Fruit fly (Drosophila melanogaster): Measurements from ENCODE around the gene Msp300.

The Msp300 gene

dm6 chr2L:5147188-5147855 is 46.6 kb downstream of the Msp300 start (continued):
- TF ChIP-seq CG7987 (GFP tag; optimal IDR thresholded peaks at IDR 0.05): no peak
- TF ChIP-seq Vsx1 (GFP tag; optimal IDR thresholded peaks at IDR 0.05): no peak
- TF ChIP-seq CG5953 (GFP tag; IDR thresholded peaks at IDR 0.05): no peak
- TF ChIP-seq org-1 (GFP tag; optimal IDR thresholded peaks at IDR 0.05): no peak
- no peak for TF ChIP-seq CG12942 (GFP tag; optimal IDR thresholded peaks at IDR 0.05)
- no peak for TF ChIP-seq CG8944 (GFP tag; optimal IDR thresholded peaks at IDR 0.05)
- TF ChIP-seq Deaf1 (tag; optimal IDR thresholded peaks at IDR 0.05): no peak
- TF ChIP-seq CG8290 (GFP tag; optimal IDR thresholded peaks at IDR 0.05): no peak
- no peak for TF ChIP-seq CG8290 (tag; optimal IDR thresholded peaks at IDR 0.05)
- TF ChIP-seq rib (GFP tag; IDR thresholded peaks at IDR 0.05): peak; percentile 54; the same call in 1 of the 2 replicates
- TF ChIP-seq CG15696 (tag; optimal IDR thresholded peaks at IDR 0.05): no peak
- no peak for TF ChIP-seq CG9797 (GFP tag; optimal IDR thresholded peaks at IDR 0.05)
- TF ChIP-seq fd96Cb (tag; optimal IDR thresholded peaks at IDR 0.05): no peak
- no peak for TF ChIP-seq CG6683 (GFP tag; optimal IDR thresholded peaks at IDR 0.05)
- no peak for TF ChIP-seq dpn (GFP tag; optimal IDR thresholded peaks at IDR 0.05)
- no peak for TF ChIP-seq Hsf (GFP tag; optimal IDR thresholded peaks at IDR 0.05)
- 0 out of 2 replicates have a peak, but pooled peaks have one; percentile 7 for TF ChIP-seq Rx (GFP tag; IDR thresholded peaks at IDR 0.05)
- no peak for TF ChIP-seq CG4328 (GFP tag; optimal IDR thresholded peaks at IDR 0.05)
- no peak for TF ChIP-seq pan (optimal IDR thresholded peaks at IDR 0.05)
- peak in 1 of 2 experiments; percentile 69 for TF ChIP-seq pan (GFP tag; optimal IDR thresholded peaks at IDR 0.05 in 1 of 2, IDR thresholded peaks at IDR 0.05 in 1 of 2)
- TF ChIP-seq Aef1 (GFP tag; IDR thresholded peaks at IDR 0.05): peak; percentile 24; the same call in 1 of the 3 replicates
- TF ChIP-seq Mad (GFP tag; optimal IDR thresholded peaks at IDR 0.05): no peak
- TF ChIP-seq Atf3 (GFP tag; optimal IDR thresholded peaks at IDR 0.05): no peak
- TF ChIP-seq Trl (optimal IDR thresholded peaks at IDR 0.05): peak; percentile 44 to 73
- TF ChIP-seq Trl (GFP tag; optimal IDR thresholded peaks at IDR 0.05): no peak
- peak; percentile 47 for TF ChIP-seq CG3163 (GFP tag; optimal IDR thresholded peaks at IDR 0.05)
- TF ChIP-seq CG2875 (GFP tag; optimal IDR thresholded peaks at IDR 0.05): no peak
- TF ChIP-seq MESR4 (GFP tag; optimal IDR thresholded peaks at IDR 0.05): no peak
- TF ChIP-seq Adf1 (GFP tag; IDR thresholded peaks at IDR 0.05): no peak
- no peak for TF ChIP-seq ewg (GFP tag; optimal IDR thresholded peaks at IDR 0.05)
- no peak for TF ChIP-seq zfh2 (GFP tag; optimal IDR thresholded peaks at IDR 0.05)
- no peak for TF ChIP-seq Xrp1 (GFP tag; IDR thresholded peaks at IDR 0.05)
- peak; percentile 49; the same call in 1 of the 2 replicates for TF ChIP-seq CG3847 (GFP tag; IDR thresholded peaks at IDR 0.05)
- TF ChIP-seq pfk (GFP tag; optimal IDR thresholded peaks at IDR 0.05): no peak
- no peak for TF ChIP-seq Dp (GFP tag; optimal IDR thresholded peaks at IDR 0.05)
- TF ChIP-seq Taf1 (GFP tag; IDR thresholded peaks at IDR 0.05): no peak
- TF ChIP-seq CG34422 (GFP tag; IDR thresholded peaks at IDR 0.05): no peak
- peak; percentile 66 for TF ChIP-seq CG14441 (GFP tag; IDR thresholded peaks at IDR 0.05)
- TF ChIP-seq CG42726 (GFP tag; IDR thresholded peaks at IDR 0.05; ENCODE audit: partially characterized antibody): no peak
- peak; percentile 14; the same call in 1 of the 2 replicates for TF ChIP-seq ttk (GFP tag; IDR thresholded peaks at IDR 0.05)
- peak; percentile 46 for TF ChIP-seq CG10366 (GFP tag; IDR thresholded peaks at IDR 0.05)
- no peak for TF ChIP-seq CG10462 (GFP tag; optimal IDR thresholded peaks at IDR 0.05)
- peak; percentile 3 for TF ChIP-seq CG2678 (tag; optimal IDR thresholded peaks at IDR 0.05)
- TF ChIP-seq CG5180 (GFP tag; optimal IDR thresholded peaks at IDR 0.05): no peak
- TF ChIP-seq gfzf (GFP tag; optimal IDR thresholded peaks at IDR 0.05): no peak
- TF ChIP-seq Ets97D (GFP tag; optimal IDR thresholded peaks at IDR 0.05): no peak
- TF ChIP-seq CG11696 (GFP tag; IDR thresholded peaks at IDR 0.05): no peak
- peak; percentile 88; the same call in 3 of the 4 replicates for TF ChIP-seq chinmo (GFP tag; IDR thresholded peaks at IDR 0.05; ENCODE audit: partially characterized antibody)
- TF ChIP-seq CG4730 (GFP tag; IDR thresholded peaks at IDR 0.05): 0 out of 2 replicates have a peak, but pooled peaks have one; percentile 10
- peak; percentile 21; the same call in 1 of the 2 replicates for TF ChIP-seq gsb (GFP tag; IDR thresholded peaks at IDR 0.05)
- TF ChIP-seq ap (GFP tag; IDR thresholded peaks at IDR 0.05): no peak

All from whole organism, embryonic.